Fruit fly (Drosophila melanogaster): ENCODE data around the gene CG31229.

CG31229 gene

dm6 chr3R:18671112-18671729, 3.6 kb downstream of the CG31229 start, which contains the start of gene CG31230 (continued):
- TF ChIP-seq NfI (GFP tag; optimal IDR thresholded peaks at IDR 0.05) (no peak), amos (GFP tag; IDR thresholded peaks at IDR 0.05; ENCODE audit: partially characterized antibody) (no peak), en (GFP tag; optimal IDR thresholded peaks at IDR 0.05) (no peak), HmgZ (tag; optimal IDR thresholded peaks at IDR 0.05) (peak; percentile 41), Aef1 (GFP tag; IDR thresholded peaks at IDR 0.05) (no peak), sug (tag; optimal IDR thresholded peaks at IDR 0.05) (peak; percentile 16), B-H2 (GFP tag; optimal IDR thresholded peaks at IDR 0.05) (peak; percentile 1), Dad (GFP tag; optimal IDR thresholded peaks at IDR 0.05) (no peak), CG3407 (GFP tag; optimal IDR thresholded peaks at IDR 0.05) (no peak), Neu2 (GFP tag; optimal IDR thresholded peaks at IDR 0.05; ENCODE audit: borderline replicate concordance) (no peak), CG4404 (GFP tag; IDR thresholded peaks at IDR 0.05) (no peak), ac (GFP tag; optimal IDR thresholded peaks at IDR 0.05) (no peak), CG10654 (GFP tag; optimal IDR thresholded peaks at IDR 0.05) (no peak), CG8388 (GFP tag; optimal IDR thresholded peaks at IDR 0.05) (no peak), zfh2 (GFP tag; optimal IDR thresholded peaks at IDR 0.05) (no peak), Hr78 (GFP tag; optimal IDR thresholded peaks at IDR 0.05) (peak in 1 of 2 experiments; percentile 30), otp (GFP tag; IDR thresholded peaks at IDR 0.05) (no peak), Ravus (GFP tag; IDR thresholded peaks at IDR 0.05) (no peak), Oaz (GFP tag; IDR thresholded peaks at IDR 0.05) (no peak), eve (GFP tag; optimal IDR thresholded peaks at IDR 0.05) (no peak), CG43689 (GFP tag; IDR thresholded peaks at IDR 0.05) (no peak), CG9215 (GFP tag; IDR thresholded peaks at IDR 0.05) (no peak), Abd-B (GFP tag; optimal IDR thresholded peaks at IDR 0.05) (no peak), Camta (GFP tag; optimal IDR thresholded peaks at IDR 0.05) (no peak), lov (optimal IDR thresholded peaks at IDR 0.05) (no peak), lov (GFP tag; IDR thresholded peaks at IDR 0.05) (no peak), z (GFP tag; IDR thresholded peaks at IDR 0.05) (0 out of 3 replicates have a peak, but pooled peaks have one; percentile 6), grau (tag; optimal IDR thresholded peaks at IDR 0.05) (no peak), da (GFP tag; optimal IDR thresholded peaks at IDR 0.05) (no peak), mam (GFP tag; optimal IDR thresholded peaks at IDR 0.05) (no peak), Sry-δ (GFP tag; optimal IDR thresholded peaks at IDR 0.05) (no peak), Sox102F (GFP tag; optimal IDR thresholded peaks at IDR 0.05) (no peak), CG1602 (GFP tag; optimal IDR thresholded peaks at IDR 0.05) (no peak), GATAe (GFP tag; conservative IDR thresholded peaks at IDR 0.05) (peak; percentile 71; the same call in 1 of the 2 replicates), CG32532 (GFP tag; IDR thresholded peaks at IDR 0.05) (no peak), hkb (optimal IDR thresholded peaks at IDR 0.05) (no peak), hkb (GFP tag; IDR thresholded peaks at IDR 0.05) (no peak), CG10959 (GFP tag; IDR thresholded peaks at IDR 0.05) (no peak), zf30C (GFP tag; optimal IDR thresholded peaks at IDR 0.05) (no peak), HHEX (GFP tag; optimal IDR thresholded peaks at IDR 0.05) (no peak), CG2889 (GFP tag; IDR thresholded peaks at IDR 0.05) (no peak), CG11695 (GFP tag; IDR thresholded peaks at IDR 0.05) (peak; percentile 13; the same call in 1 of the 3 replicates), grn (GFP tag; optimal IDR thresholded peaks at IDR 0.05) (peak; percentile 4), CG7745 (tag; optimal IDR thresholded peaks at IDR 0.05) (no peak), CG15696 (tag; optimal IDR thresholded peaks at IDR 0.05) (no peak), tgo (GFP tag; IDR thresholded peaks at IDR 0.05) (no peak), nom (GFP tag; optimal IDR thresholded peaks at IDR 0.05) (no peak), CG9876 (GFP tag; optimal IDR thresholded peaks at IDR 0.05) (no peak), Side (GFP tag; optimal IDR thresholded peaks at IDR 0.05) (no peak), wor (GFP tag; IDR thresholded peaks at IDR 0.05) (no peak), CG12942 (GFP tag; optimal IDR thresholded peaks at IDR 0.05) (no peak), CG1024 (GFP tag; IDR thresholded peaks at IDR 0.05) (no peak)

Measured in whole organism, embryonic.